Fruit fly (Drosophila melanogaster) whole organism, embryonic: ENCODE results near the gene CtsF.

Experiments
- Ada2b ChIP-seq: fragments of 200-800 bp; sonication (Bioruptor generic); IDR thresholded peaks from 2 replicates; pipeline ENCODE4 v1.3.6; 2022; ENCODE audit warnings: missing biosample characterization, missing genetic modification characterization
- Adf1 ChIP-seq: fragments of 200-800 bp; sonication (Bioruptor generic); IDR thresholded peaks from 2 replicates; pipeline ENCODE4 v1.3.6; 2022; ENCODE audit warnings: missing biosample characterization, missing genetic modification characterization
- Atf3 ChIP-seq: fragments of 200-800 bp; sonication (Bioruptor generic); optimal IDR thresholded peaks from 3 replicates; lab custom pipeline; 2016; ENCODE audit warnings: missing biosample characterization, missing genetic modification characterization
- BtbVII ChIP-seq: fragments of 200-800 bp; sonication (Bioruptor generic); optimal IDR thresholded peaks from 3 replicates; lab custom pipeline; 2017; ENCODE audit warnings: missing biosample characterization, mild to moderate bottlenecking, missing genetic modification characterization
- CG10543 ChIP-seq: fragments of 200-800 bp; sonication (Bioruptor generic); optimal IDR thresholded peaks from 3 replicates; lab custom pipeline; 2017; ENCODE audit warnings: missing biosample characterization, mild to moderate bottlenecking, missing genetic modification characterization, moderate library complexity
- CG10565 ChIP-seq: fragments of 200-800 bp; sonication (Bioruptor generic); optimal IDR thresholded peaks from 3 replicates; lab custom pipeline; 2016; ENCODE audit warnings: missing biosample characterization, mild to moderate bottlenecking, missing genetic modification characterization
- CG11723 ChIP-seq: fragments of 200-800 bp; sonication (Bioruptor generic); optimal IDR thresholded peaks from 2 replicates; lab custom pipeline; 2017; ENCODE audit warnings: missing biosample characterization, mild to moderate bottlenecking, missing genetic modification characterization
- CG13624 ChIP-seq: fragments of 200-800 bp; sonication (Bioruptor generic); optimal IDR thresholded peaks from 2 replicates; lab custom pipeline; 2016; ENCODE audit warnings: missing biosample characterization, missing genetic modification characterization
- CG14441 ChIP-seq: fragments of 200-800 bp; sonication (Bioruptor generic); IDR thresholded peaks from 2 replicates; pipeline ENCODE4 v1.3.6; 2022; ENCODE audit warnings: missing biosample characterization, missing genetic modification characterization
- CG14860 ChIP-seq: fragments of 200-800 bp; sonication (Bioruptor generic); IDR thresholded peaks from 3 replicates; pipeline ENCODE4 v1.3.6; 2022; ENCODE audit warnings: missing biosample characterization, missing genetic modification characterization; ENCODE audit not compliant: partially characterized antibody
- CG17328 ChIP-seq: fragments of 200-800 bp; sonication (Bioruptor generic); IDR thresholded peaks from 2 replicates; pipeline ENCODE4 v1.3.6; 2022; ENCODE audit warnings: missing biosample characterization, missing genetic modification characterization
- CG17361 ChIP-seq: fragments of 200-800 bp; sonication (Bioruptor generic); IDR thresholded peaks from 3 replicates; pipeline ENCODE4 v1.3.6; 2022; ENCODE audit warnings: missing biosample characterization, missing genetic modification characterization
- CG18599 ChIP-seq: fragments of 200-800 bp; sonication (Bioruptor generic); optimal IDR thresholded peaks from 3 replicates; lab custom pipeline; 2017; ENCODE audit warnings: missing biosample characterization, missing genetic modification characterization, mild to moderate bottlenecking, moderate library complexity, missing genetic modification reagents
- CG18619 ChIP-seq: fragments of 200-800 bp; sonication (Bioruptor generic); optimal IDR thresholded peaks from 3 replicates; lab custom pipeline; 2017; ENCODE audit warnings: missing biosample characterization, mild to moderate bottlenecking, missing genetic modification characterization
- CG2120 ChIP-seq: fragments of 200-800 bp; sonication (Bioruptor generic); optimal IDR thresholded peaks from 3 replicates; lab custom pipeline; 2016; ENCODE audit warnings: missing biosample characterization, missing genetic modification characterization
- CG2712 ChIP-seq: fragments of 200-800 bp; optimal IDR thresholded peaks from 3 replicates; lab custom pipeline; 2019; ENCODE audit warnings: missing biosample characterization, mild to moderate bottlenecking, missing genetic modification characterization, moderate library complexity
- CG3163 ChIP-seq: fragments of 200-800 bp; sonication (Bioruptor generic); optimal IDR thresholded peaks from 3 replicates; lab custom pipeline; 2016; ENCODE audit warnings: missing biosample characterization, missing genetic modification characterization
- CG32767 ChIP-seq: fragments of 200-800 bp; sonication (Bioruptor generic); IDR thresholded peaks from 2 replicates; pipeline ENCODE4 v1.3.6; 2022; ENCODE audit warnings: missing biosample characterization, missing genetic modification characterization
- CG3281 ChIP-seq: fragments of 200-800 bp; sonication (Bioruptor generic); optimal IDR thresholded peaks from 3 replicates; lab custom pipeline; 2017; ENCODE audit warnings: missing biosample characterization, mild to moderate bottlenecking, missing genetic modification characterization
- CG3995 ChIP-seq: fragments of 200-800 bp; sonication (Bioruptor generic); optimal IDR thresholded peaks from 3 replicates; lab custom pipeline; 2016; ENCODE audit warnings: missing biosample characterization, missing genetic modification characterization
- CG7928 ChIP-seq: fragments of 200-800 bp; sonication (Bioruptor generic); optimal IDR thresholded peaks from 2 replicates; lab custom pipeline; 2017; ENCODE audit warnings: missing biosample characterization, mild to moderate bottlenecking, missing genetic modification characterization
- CG7987 ChIP-seq: fragments of 200-800 bp; sonication (Bioruptor generic); optimal IDR thresholded peaks from 2 replicates; lab custom pipeline; 2018; ENCODE audit warnings: missing biosample characterization, mild to moderate bottlenecking, missing genetic modification characterization, moderate library complexity
- CG8478 ChIP-seq: fragments of >200 bp; optimal IDR thresholded peaks from 2 replicates; lab custom pipeline; 2018
- CG9727 ChIP-seq: fragments of 200-800 bp; sonication (Bioruptor generic); optimal IDR thresholded peaks from 3 replicates; lab custom pipeline; 2017; ENCODE audit warnings: missing biosample characterization, mild to moderate bottlenecking, missing genetic modification characterization
- Hmr ChIP-seq: fragments of 200-800 bp; sonication (Bioruptor generic); optimal IDR thresholded peaks from 3 replicates; lab custom pipeline; 2017; ENCODE audit warnings: mild to moderate bottlenecking, missing biosample characterization, missing genetic modification reagents, missing genetic modification characterization
- Lim3 ChIP-seq: fragments of 200-800 bp; sonication (Bioruptor generic); IDR thresholded peaks from 2 replicates; pipeline ENCODE4 v1.3.6; 2022; ENCODE audit warnings: missing biosample characterization, missing genetic modification characterization
- Meics ChIP-seq: fragments of 200-800 bp; sonication (Bioruptor generic); optimal IDR thresholded peaks from 2 replicates; lab custom pipeline; 2017; ENCODE audit warnings: missing biosample characterization, mild to moderate bottlenecking, missing genetic modification characterization
- Mes4 ChIP-seq: fragments of 200-800 bp; sonication (Bioruptor generic); optimal IDR thresholded peaks from 2 replicates; lab custom pipeline; 2016; ENCODE audit warnings: missing biosample characterization, missing genetic modification characterization
- Opbp ChIP-seq: fragments of 200-800 bp; sonication (Bioruptor generic); IDR thresholded peaks from 3 replicates; pipeline ENCODE4 v1.3.6; 2022; ENCODE audit warnings: missing biosample characterization, missing genetic modification characterization; ENCODE audit not compliant: partially characterized antibody
- Stat92E ChIP-seq, 3 experiments: fragments of >200 bp in 2 of 3; fragments of 200-800 bp in 1 of 3; sonication (Bioruptor generic) in 1 of 3; optimal IDR thresholded peaks; 2 replicates each; lab custom pipeline; 2017 to 2019; ENCODE audit warnings: missing biosample characterization in 3 of 3, missing genetic modification characterization in 3 of 3, mild to moderate bottlenecking in 1 of 3, moderate library complexity in 1 of 3
- Taf1 ChIP-seq: fragments of 200-800 bp; sonication (Bioruptor generic); IDR thresholded peaks from 2 replicates; pipeline ENCODE4 v1.3.6; 2022; ENCODE audit warnings: missing biosample characterization, missing genetic modification characterization
- ato ChIP-seq: fragments of 200-800 bp; sonication (Bioruptor generic); IDR thresholded peaks from 2 replicates; pipeline ENCODE4 v1.3.6; 2022; ENCODE audit warnings: missing biosample characterization, missing genetic modification characterization; ENCODE audit not compliant: partially characterized antibody
- az2 ChIP-seq: fragments of 200-800 bp; sonication (Bioruptor generic); optimal IDR thresholded peaks from 3 replicates; lab custom pipeline; 2016; ENCODE audit warnings: missing biosample characterization, missing genetic modification characterization
- bbx ChIP-seq: fragments of 200-800 bp; sonication (Bioruptor generic); IDR thresholded peaks from 2 replicates; pipeline ENCODE4 v1.3.6; 2022; ENCODE audit warnings: missing biosample characterization, missing genetic modification characterization; ENCODE audit not compliant: partially characterized antibody
- br ChIP-seq: fragments of >200 bp; optimal IDR thresholded peaks from 2 replicates; lab custom pipeline; 2017
- dati ChIP-seq: fragments of 200-800 bp; sonication (Bioruptor generic); IDR thresholded peaks from 2 replicates; pipeline ENCODE4 v1.3.6; 2022; ENCODE audit warnings: missing biosample characterization, missing genetic modification characterization
- esg ChIP-seq: fragments of 200-800 bp; sonication (Bioruptor generic); conservative IDR thresholded peaks from 2 replicates; pipeline ENCODE4 v1.3.6; 2022; ENCODE audit warnings: missing biosample characterization, missing genetic modification characterization
- grn ChIP-seq: fragments of 200-800 bp; sonication (Bioruptor generic); optimal IDR thresholded peaks from 3 replicates; lab custom pipeline; 2017; ENCODE audit warnings: missing biosample characterization, missing genetic modification characterization
- gt ChIP-seq: fragments of 200-800 bp; sonication (Bioruptor generic); IDR thresholded peaks from 2 replicates; pipeline ENCODE4 v1.3.6; 2022; ENCODE audit warnings: missing biosample characterization, missing genetic modification characterization
- her ChIP-seq: fragments of 200-800 bp; sonication (Bioruptor generic); optimal IDR thresholded peaks from 2 replicates; lab custom pipeline; 2016; ENCODE audit warnings: missing biosample characterization, missing genetic modification characterization
- mirr ChIP-seq: fragments of 200-800 bp; sonication (Bioruptor generic); optimal IDR thresholded peaks from 3 replicates; lab custom pipeline; 2018; ENCODE audit warnings: missing biosample characterization, mild to moderate bottlenecking, missing genetic modification characterization
- psq ChIP-seq: fragments of 200-800 bp; sonication (Bioruptor generic); optimal IDR thresholded peaks from 2 replicates; lab custom pipeline; 2017; ENCODE audit warnings: missing biosample characterization, missing genetic modification characterization
- rib ChIP-seq: fragments of 200-800 bp; sonication (Bioruptor generic); IDR thresholded peaks from 2 replicates; pipeline ENCODE4 v1.3.6; 2022; ENCODE audit warnings: missing biosample characterization, missing genetic modification characterization
- sens-2 ChIP-seq: fragments of 200-800 bp; sonication (Bioruptor generic); IDR thresholded peaks from 2 replicates; pipeline ENCODE4 v1.3.6; 2022; ENCODE audit warnings: missing biosample characterization, missing genetic modification characterization
- seq ChIP-seq: fragments of 200-800 bp; sonication (Bioruptor generic); IDR thresholded peaks from 2 replicates; pipeline ENCODE4 v1.3.6; 2022; ENCODE audit warnings: missing biosample characterization, missing genetic modification characterization
- sisA ChIP-seq: fragments of 200-800 bp; sonication (Bioruptor generic); IDR thresholded peaks from 2 replicates; pipeline ENCODE4 v1.3.6; 2022; ENCODE audit warnings: missing biosample characterization, missing genetic modification characterization
- tin ChIP-seq: fragments of 200-800 bp; sonication (Bioruptor generic); optimal IDR thresholded peaks from 3 replicates; lab custom pipeline; 2016; ENCODE audit warnings: missing biosample characterization, missing genetic modification characterization
- wek ChIP-seq: fragments of 200-800 bp; sonication (Bioruptor generic); optimal IDR thresholded peaks from 3 replicates; lab custom pipeline; 2018; ENCODE audit warnings: missing biosample characterization, mild to moderate bottlenecking, missing genetic modification characterization, moderate library complexity
- zfh1 ChIP-seq: fragments of 200-800 bp; sonication (Bioruptor generic); IDR thresholded peaks from 3 replicates; pipeline ENCODE4 v1.3.6; 2022; ENCODE audit warnings: missing biosample characterization, missing genetic modification characterization

CtsF gene

DNA sequence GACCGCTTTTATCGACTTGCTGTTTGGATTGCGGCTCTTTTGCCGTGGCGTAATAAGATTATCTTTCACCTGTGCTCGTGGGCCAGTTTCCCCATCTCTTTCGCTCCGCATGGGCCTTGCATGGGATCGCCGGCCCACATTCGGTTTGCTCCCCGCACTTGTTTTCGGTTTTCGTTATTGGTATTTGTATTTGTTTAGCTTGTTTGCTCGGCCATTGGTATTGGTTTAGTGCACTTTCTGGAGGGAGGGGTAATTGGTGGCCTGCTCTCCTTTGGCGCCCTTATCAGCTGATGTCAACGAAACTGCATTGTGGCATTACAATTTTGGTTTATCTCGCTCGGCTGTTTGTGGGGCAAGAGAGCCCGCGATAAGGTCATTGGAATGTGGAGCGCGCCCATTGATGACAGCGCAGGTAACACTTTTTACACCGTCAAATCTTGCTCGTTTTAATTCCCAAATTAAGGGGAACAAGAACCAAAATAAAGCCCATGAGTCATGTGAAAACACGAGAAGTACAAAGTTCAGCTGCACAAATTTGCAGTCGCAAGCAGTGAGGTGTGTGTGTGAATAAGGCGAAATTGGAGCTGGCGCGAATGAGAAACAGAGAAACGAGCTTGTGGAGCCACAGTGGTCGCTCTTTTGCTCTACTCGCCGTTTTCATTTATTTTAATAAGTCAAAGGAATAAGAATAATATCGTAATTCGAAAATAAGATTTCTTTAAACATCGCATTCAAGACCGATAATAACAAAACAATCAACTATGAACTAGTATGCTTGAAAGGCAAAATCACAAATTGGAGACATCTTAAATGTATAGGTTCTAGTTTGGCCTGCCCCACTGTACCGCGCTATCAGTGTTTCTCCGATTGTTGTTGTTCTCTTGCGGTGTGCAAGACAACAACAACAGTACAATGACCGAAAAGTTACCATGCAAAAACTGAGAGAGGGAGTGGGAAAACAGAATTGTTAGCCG lies 35.9 kb downstream of the CtsF start (continued):
- peak; percentile 84 for TF ChIP-seq rib (GFP tag; lab: Robert Waterston, UW)
- peak; percentile 99 for TF ChIP-seq wek
- peak; percentile 90 for TF ChIP-seq BtbVII (GFP tag; lab: Kevin White, UChicago)
- TF ChIP-seq CG2120, result peak; percentile 64
- TF ChIP-seq Taf1 (GFP tag; lab: Robert Waterston, UW), result no peak
- TF ChIP-seq her (GFP tag; lab: Kevin White, UChicago), result peak; percentile 96
- peak; percentile 64 for TF ChIP-seq CG7928
- TF ChIP-seq CG14860, result no peak
- TF ChIP-seq sisA (GFP tag; lab: Robert Waterston, UW), result peak; percentile 83
- TF ChIP-seq sens-2 (GFP tag; lab: Robert Waterston, UW), result peak; percentile 96
- TF ChIP-seq CG18619 (GFP tag; lab: Kevin White, UChicago), result peak; percentile 97
- peak; percentile 93 for TF ChIP-seq az2
- TF ChIP-seq ato, result no peak
- TF ChIP-seq CG10565, result peak; percentile 99
- peak; percentile 96 for TF ChIP-seq CG18599 (GFP tag; lab: Kevin White, UChicago)
- TF ChIP-seq psq (GFP tag; lab: Kevin White, UChicago), result peak; percentile 97
- TF ChIP-seq CG11723 (GFP tag; lab: Kevin White, UChicago), result peak; percentile 99
- TF ChIP-seq CG32767 (GFP tag; lab: Robert Waterston, UW), result peak; percentile 90
- peak; percentile 64 for TF ChIP-seq CG3281
- TF ChIP-seq CG3163, result peak; percentile 93
- TF ChIP-seq bbx (GFP tag; lab: Robert Waterston, UW), result no peak
- no peak for TF ChIP-seq CG8478 (lab: Kevin White, UChicago)
- no peak for TF ChIP-seq CG3995 (GFP tag; lab: Kevin White, UChicago)
- peak; percentile 95 for TF ChIP-seq tin (GFP tag; lab: Kevin White, UChicago)
- peak; percentile 100 for TF ChIP-seq grn (GFP tag; lab: Kevin White, UChicago)
- peak; percentile 95 for TF ChIP-seq CG2712 (tag; lab: Kevin White, UChicago)
- TF ChIP-seq Meics (GFP tag; lab: Kevin White, UChicago), result peak; percentile 70
- peak; percentile 93 for TF ChIP-seq CG10543 (GFP tag; lab: Kevin White, UChicago)
- TF ChIP-seq Lim3 (GFP tag; lab: Robert Waterston, UW), result peak; percentile 78; the same call in 1 of the 2 replicates
- peak; percentile 33; the same call in 1 of the 2 replicates for TF ChIP-seq esg (GFP tag; lab: Robert Waterston, UW)
- peak; percentile 98 for TF ChIP-seq CG17328 (GFP tag; lab: Robert Waterston, UW)
- peak; percentile 96 for TF ChIP-seq dati (GFP tag; lab: Robert Waterston, UW)
- TF ChIP-seq Stat92E (GFP tag; optimal IDR thresholded peaks at IDR 0.05; lab: Kevin White, UChicago), result peak in 1 of 3 experiments; percentile 80
- TF ChIP-seq gt (GFP tag; lab: Robert Waterston, UW), result peak; percentile 94
- TF ChIP-seq CG7987 (GFP tag; lab: Kevin White, UChicago), result peak; percentile 99
- peak; percentile 99 for TF ChIP-seq Atf3 (GFP tag; lab: Kevin White, UChicago)
- TF ChIP-seq Opbp (GFP tag; lab: Robert Waterston, UW), result no peak
- TF ChIP-seq CG9727 (GFP tag; lab: Kevin White, UChicago), result peak; percentile 100
- TF ChIP-seq br (lab: Kevin White, UChicago), result no peak
- TF ChIP-seq Ada2b (GFP tag; lab: Robert Waterston, UW), result peak; percentile 82
- peak; percentile 99 for TF ChIP-seq zfh1 (GFP tag; lab: Robert Waterston, UW)
- TF ChIP-seq CG13624, result peak; percentile 86
- peak; percentile 88 for TF ChIP-seq seq (GFP tag; lab: Robert Waterston, UW)
- TF ChIP-seq Adf1 (GFP tag; lab: Robert Waterston, UW), result no peak
- TF ChIP-seq mirr (GFP tag; lab: Kevin White, UChicago), result peak; percentile 21
- TF ChIP-seq CG14441 (GFP tag; lab: Robert Waterston, UW), result peak; percentile 68
- TF ChIP-seq CG17361 (GFP tag; lab: Robert Waterston, UW), result peak; percentile 70; the same call in 2 of the 3 replicates
- peak; percentile 100 for TF ChIP-seq Mes4 (GFP tag; lab: Kevin White, UChicago)
- TF ChIP-seq Hmr (GFP tag; lab: Kevin White, UChicago), result peak; percentile 66
